Fruit fly (Drosophila melanogaster) whole organism, larva: ENCODE data around the gene CG32032.

ENCODE experiments used
- noc ChIP-seq: fragments of 200-800 bp; sonication (Bioruptor generic); optimal IDR thresholded peaks from 3 replicates; lab custom pipeline; 2019; ENCODE audit warnings: missing biosample characterization, mild to moderate bottlenecking, missing genetic modification characterization, moderate library complexity

CG32032 gene

dm6 chr3L:9061449-9061848 lies 31.4 kb upstream of the CG32032 start:
- no peak for TF ChIP-seq noc

dm6 chr3L:9062816-9063215 lies 30.0 kb upstream of the CG32032 start:
- TF ChIP-seq noc, result no peak

dm6 chr3L:9063607-9064006 lies 29.2 kb upstream of the CG32032 start:
- peak; percentile 54 for TF ChIP-seq noc

dm6 chr3L:9064207-9064754 lies 28.6 kb upstream of the CG32032 start:
- no peak for TF ChIP-seq noc

- peak; percentile 15 for TF ChIP-seq noc
These were observed 27.7 kb upstream of the CG32032 start for dm6 chr3L:9064976-9065761.

dm6 chr3L:9065997-9066441 lies 26.8 kb upstream of the CG32032 start, which contains the start of gene Argk1:
TSS of gene Argk1 (minus strand) at chr3L:9066027.
- peak; percentile 91 for TF ChIP-seq noc

- TF ChIP-seq noc, result peak; percentile 40
These were observed 26.3 kb upstream of the CG32032 start for dm6 chr3L:9066509-9067021.

- no peak for TF ChIP-seq noc
These were observed 20.7 kb upstream of the CG32032 start for dm6 chr3L:9072062-9072730.

dm6 chr3L:9072731-9073385 lies 20.0 kb upstream of the CG32032 start, which contains the start of the genes CG4911 and CG4942:
TSS of gene CG4911 (minus strand) at chr3L:9072731.
TSS of gene CG4942 (plus strand) at chr3L:9073105.
- peak; percentile 51 for TF ChIP-seq noc

- TF ChIP-seq noc, result no peak
These were observed 18.6 kb upstream of the CG32032 start, which contains the start of gene teq for dm6 chr3L:9074285-9074684. TSS of gene teq (plus strand) at chr3L:9074643.

- peak; percentile 43 for TF ChIP-seq noc
These were observed 18.0 kb upstream of the CG32032 start for dm6 chr3L:9074882-9075281.

- peak; percentile 42 for TF ChIP-seq noc
These were observed 2.1 kb downstream of the CG32032 start for dm6 chr3L:9094980-9095425.

dm6 chr3L:9095704-9096103 lies 2.9 kb downstream of the CG32032 start:
- no peak for TF ChIP-seq noc

dm6 chr3L:9096648-9097047 lies 3.8 kb downstream of the CG32032 start, which contains the start of gene CG13315:
TSS of gene CG13315 (plus strand) at chr3L:9096877.
- TF ChIP-seq noc, result peak; percentile 18

- TF ChIP-seq noc, result no peak
These were observed 20.9 kb downstream of the CG32032 start for dm6 chr3L:9113582-9114282.

- no peak for TF ChIP-seq noc
These were observed 21.6 kb downstream of the CG32032 start for dm6 chr3L:9114404-9114803.
